Fruit fly (Drosophila melanogaster) whole organism, pupa: ENCODE data around the gene CG32572.

ENCODE experiments used
- CG10348 ChIP-seq: fragments of 200-800 bp; sonication (Bioruptor generic); IDR thresholded peaks from 2 replicates; pipeline ENCODE4 v1.3.6; 2022; ENCODE audit warnings: missing biosample characterization, missing genetic modification characterization
- CG12605 ChIP-seq: fragments of 200-800 bp; sonication (Bioruptor generic); IDR thresholded peaks from 2 replicates; pipeline ENCODE4 v1.3.6; 2022; ENCODE audit warnings: missing biosample characterization, missing genetic modification characterization
- CG13204 ChIP-seq: fragments of 200-800 bp; sonication (Bioruptor generic); optimal IDR thresholded peaks from 2 replicates; lab custom pipeline; 2018; ENCODE audit warnings: missing biosample characterization, mild to moderate bottlenecking, missing genetic modification characterization, moderate library complexity
- CG14655 ChIP-seq: fragments of 200-800 bp; sonication (Bioruptor generic); optimal IDR thresholded peaks from 3 replicates; lab custom pipeline; 2017; ENCODE audit warnings: mild to moderate bottlenecking, missing biosample characterization, missing genetic modification reagents, missing genetic modification characterization
- CG15710 ChIP-seq: fragments of 200-800 bp; sonication (Bioruptor generic); optimal IDR thresholded peaks from 2 replicates; lab custom pipeline; 2018; ENCODE audit warnings: missing biosample characterization, mild to moderate bottlenecking, missing genetic modification characterization, moderate library complexity
- CG17806 ChIP-seq: fragments of 200-800 bp; sonication (Bioruptor generic); optimal IDR thresholded peaks from 2 replicates; lab custom pipeline; 2018; ENCODE audit warnings: missing biosample characterization, mild to moderate bottlenecking, missing genetic modification characterization, moderate library complexity
- CG32121 ChIP-seq: fragments of 200-800 bp; sonication (Bioruptor generic); IDR thresholded peaks from 2 replicates; pipeline ENCODE4 v1.3.6; 2022; ENCODE audit warnings: missing biosample characterization, missing genetic modification characterization
- CG34367 ChIP-seq: fragments of 200-800 bp; sonication (Bioruptor generic); optimal IDR thresholded peaks from 2 replicates; lab custom pipeline; 2018; ENCODE audit warnings: missing biosample characterization, mild to moderate bottlenecking, missing genetic modification characterization
- CG4496 ChIP-seq: fragments of 200-800 bp; sonication (Bioruptor generic); IDR thresholded peaks from 3 replicates; pipeline ENCODE4 v1.3.6; 2022; ENCODE audit warnings: missing biosample characterization, missing genetic modification characterization
- CG8159 ChIP-seq: fragments of 200-800 bp; sonication (Bioruptor generic); optimal IDR thresholded peaks from 3 replicates; lab custom pipeline; 2018; ENCODE audit warnings: missing biosample characterization, mild to moderate bottlenecking, missing genetic modification characterization, moderate library complexity
- CG8301 ChIP-seq: fragments of 200-800 bp; sonication (Bioruptor generic); optimal IDR thresholded peaks from 2 replicates; lab custom pipeline; 2018; ENCODE audit warnings: missing biosample characterization, mild to moderate bottlenecking, missing genetic modification characterization
- CG9948 ChIP-seq: fragments of 200-800 bp; sonication (Bioruptor generic); optimal IDR thresholded peaks from 2 replicates; lab custom pipeline; 2018; ENCODE audit warnings: missing biosample characterization, mild to moderate bottlenecking, missing genetic modification characterization, moderate library complexity
- D1 ChIP-seq: fragments of 200-800 bp; sonication (Bioruptor generic); optimal IDR thresholded peaks from 2 replicates; lab custom pipeline; 2018; ENCODE audit warnings: missing biosample characterization, mild to moderate bottlenecking, missing genetic modification characterization, moderate library complexity
- EcR ChIP-seq: fragments of 200-800 bp; sonication (Bioruptor generic); optimal IDR thresholded peaks from 3 replicates; lab custom pipeline; 2019; ENCODE audit warnings: missing biosample characterization, missing genetic modification characterization, mild to moderate bottlenecking, moderate library complexity, missing genetic modification reagents
- Ets98B ChIP-seq: fragments of 200-800 bp; sonication (Bioruptor generic); IDR thresholded peaks from 2 replicates; pipeline ENCODE4 v1.3.6; 2022; ENCODE audit warnings: missing biosample characterization, missing genetic modification characterization
- Pif1A ChIP-seq: fragments of 200-800 bp; sonication (Bioruptor generic); optimal IDR thresholded peaks from 3 replicates; lab custom pipeline; 2016; ENCODE audit warnings: missing biosample characterization, missing genetic modification characterization
- Pif1B ChIP-seq: fragments of 200-800 bp; sonication (Bioruptor generic); optimal IDR thresholded peaks from 3 replicates; lab custom pipeline; 2016; ENCODE audit warnings: missing biosample characterization, missing genetic modification characterization
- Snoo ChIP-seq: fragments of 200-800 bp; sonication (Bioruptor generic); optimal IDR thresholded peaks from 3 replicates; lab custom pipeline; 2017; ENCODE audit warnings: missing biosample characterization, mild to moderate bottlenecking, missing genetic modification characterization, inconsistent platforms
- fd96Ca ChIP-seq: fragments of 200-800 bp; sonication (Bioruptor generic); IDR thresholded peaks from 3 replicates; pipeline ENCODE4 v1.3.6; 2022; ENCODE audit warnings: missing biosample characterization, missing genetic modification characterization
- gl ChIP-seq: fragments of 200-800 bp; sonication (Bioruptor generic); optimal IDR thresholded peaks from 2 replicates; lab custom pipeline; 2018; ENCODE audit warnings: missing biosample characterization, mild to moderate bottlenecking, missing genetic modification characterization
- rn ChIP-seq: fragments of 200-800 bp; sonication (Bioruptor generic); IDR thresholded peaks from 2 replicates; pipeline ENCODE4 v1.3.6; 2022; ENCODE audit warnings: missing biosample characterization, missing genetic modification characterization

The CG32572 gene

DNA sequence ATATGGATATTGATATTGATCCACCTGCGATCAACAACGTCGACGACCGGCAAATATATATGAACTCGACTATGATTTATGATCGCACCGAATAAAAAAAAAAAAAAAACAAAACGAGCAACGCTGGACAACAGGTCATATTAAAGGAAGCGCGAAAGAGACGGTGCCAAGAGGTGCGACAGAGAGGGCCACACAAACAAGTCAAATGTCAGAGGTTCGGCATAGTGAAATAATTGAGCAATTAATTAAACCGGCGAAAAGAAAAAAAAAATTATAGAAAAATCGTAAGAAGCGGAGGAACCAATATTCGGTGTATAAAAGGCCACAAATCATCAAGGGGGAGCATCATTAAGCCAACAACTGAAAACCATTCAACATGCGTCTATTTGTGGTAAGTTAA is 21.6 kb downstream of the CG32572 start, which contains the start of gene Twdlalpha:
Gene Twdlalpha (plus strand): TSS at position 301 of the 400 bp plus-strand sequence.
- TF ChIP-seq CG14655 (GFP tag; lab: Kevin White, UChicago), result no peak

DNA sequence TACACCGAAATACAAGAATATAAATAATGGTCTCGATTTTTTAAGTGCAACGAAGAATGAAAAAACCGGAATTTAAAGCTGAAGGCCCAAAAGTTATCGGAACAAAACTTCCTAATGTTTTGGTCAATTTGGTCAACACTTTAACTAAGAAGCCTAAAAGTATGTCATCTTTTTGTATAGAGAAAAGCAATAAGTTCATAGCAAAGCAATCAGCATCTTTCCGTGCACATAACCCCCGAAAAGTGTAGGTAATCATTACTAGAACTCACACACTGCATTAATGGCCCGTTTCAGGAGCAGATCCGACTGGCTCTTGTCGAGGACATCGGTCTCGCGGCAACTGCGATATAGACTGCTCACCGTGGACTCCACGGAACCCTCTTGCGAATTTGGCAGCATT is 23.4 kb downstream of the CG32572 start:
- no peak for TF ChIP-seq CG12605 (GFP tag; lab: Robert Waterston, UW)
- TF ChIP-seq fd96Ca (GFP tag; lab: Robert Waterston, UW), result no peak
- TF ChIP-seq CG34367 (tag; lab: Kevin White, UChicago), result no peak
- no peak for TF ChIP-seq CG8159 (tag; lab: Kevin White, UChicago)
- no peak for TF ChIP-seq CG15710
- no peak for TF ChIP-seq CG14655 (GFP tag; lab: Kevin White, UChicago)
- no peak for TF ChIP-seq Pif1A (GFP tag; lab: Kevin White, UChicago)
- TF ChIP-seq Snoo, result no peak
- TF ChIP-seq Pif1B (GFP tag; lab: Kevin White, UChicago), result no peak
- TF ChIP-seq D1 (tag; lab: Kevin White, UChicago), result no peak
- TF ChIP-seq CG9948 (tag; lab: Kevin White, UChicago), result no peak
- TF ChIP-seq CG10348 (GFP tag; lab: Robert Waterston, UW), result no peak
- TF ChIP-seq CG4496 (GFP tag; lab: Robert Waterston, UW), result no peak
- no peak for TF ChIP-seq Ets98B (GFP tag; lab: Robert Waterston, UW)
- no peak for TF ChIP-seq gl
- TF ChIP-seq, all 21 proteins: peak for 0

DNA sequence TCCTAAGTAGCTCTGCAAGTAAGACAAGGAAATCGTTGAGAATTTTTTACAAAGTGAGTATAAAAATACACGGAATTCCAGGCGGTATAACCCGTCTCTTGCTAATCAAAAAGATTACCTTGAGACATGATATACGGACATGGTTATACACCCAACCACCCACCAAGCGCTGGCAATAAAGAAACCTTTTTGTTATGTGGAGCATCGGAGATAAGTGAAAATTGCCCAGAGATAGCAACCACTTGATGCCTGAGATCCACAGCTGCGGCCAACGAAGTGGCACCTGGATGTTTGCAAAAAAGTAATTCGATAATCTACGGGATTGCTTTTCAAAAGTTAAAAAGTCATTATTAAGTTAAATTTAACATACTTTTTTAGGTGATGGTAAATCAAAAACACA is 25.0 kb downstream of the CG32572 start:
- no peak for TF ChIP-seq CG34367 (tag; lab: Kevin White, UChicago)
- TF ChIP-seq Snoo, result no peak
- TF ChIP-seq CG4496 (GFP tag; lab: Robert Waterston, UW), result no peak
- TF ChIP-seq Pif1A (GFP tag; lab: Kevin White, UChicago), result no peak
- TF ChIP-seq CG8301 (tag; lab: Kevin White, UChicago), result no peak

DNA sequence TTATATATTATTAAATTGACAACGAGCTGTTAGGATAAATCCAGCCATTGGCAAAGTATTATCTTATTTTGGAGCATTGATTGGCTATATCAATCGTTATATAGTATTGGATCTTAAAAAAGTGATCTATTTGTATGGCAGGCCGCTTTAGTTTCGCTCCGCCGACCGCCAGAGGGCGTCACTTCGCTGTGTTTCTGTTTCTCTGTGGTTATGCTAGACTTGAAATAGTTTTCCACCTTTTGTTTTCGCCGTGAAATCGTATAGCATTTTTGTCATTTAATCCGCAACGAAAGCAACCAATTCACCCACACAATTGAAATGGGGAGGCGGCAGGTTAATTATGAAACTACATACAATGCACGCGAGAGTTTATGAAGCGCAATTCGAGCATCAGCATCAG is 25.8 kb downstream of the CG32572 start:
- no peak for TF ChIP-seq CG15710
- no peak for TF ChIP-seq CG9948 (tag; lab: Kevin White, UChicago)
- no peak for TF ChIP-seq rn (GFP tag; lab: Robert Waterston, UW)
- TF ChIP-seq fd96Ca (GFP tag; lab: Robert Waterston, UW), result no peak
- no peak for TF ChIP-seq CG12605 (GFP tag; lab: Robert Waterston, UW)
- TF ChIP-seq CG17806 (tag; lab: Kevin White, UChicago), result no peak
- TF ChIP-seq Snoo, result no peak
- TF ChIP-seq CG32121 (GFP tag; lab: Robert Waterston, UW), result no peak
- no peak for TF ChIP-seq CG4496 (GFP tag; lab: Robert Waterston, UW)
- no peak for TF ChIP-seq CG14655 (GFP tag; lab: Kevin White, UChicago)
- no peak for TF ChIP-seq CG34367 (tag; lab: Kevin White, UChicago)
- TF ChIP-seq gl, result no peak
- no peak for TF ChIP-seq Pif1A (GFP tag; lab: Kevin White, UChicago)
- TF ChIP-seq CG10348 (GFP tag; lab: Robert Waterston, UW), result no peak
- TF ChIP-seq CG8159 (tag; lab: Kevin White, UChicago), result no peak
- TF ChIP-seq CG8301 (tag; lab: Kevin White, UChicago), result no peak
- no peak for TF ChIP-seq EcR (GFP tag; lab: Kevin White, UChicago)
- TF ChIP-seq Ets98B (GFP tag; lab: Robert Waterston, UW), result no peak
- no peak for TF ChIP-seq Pif1B (GFP tag; lab: Kevin White, UChicago)

DNA sequence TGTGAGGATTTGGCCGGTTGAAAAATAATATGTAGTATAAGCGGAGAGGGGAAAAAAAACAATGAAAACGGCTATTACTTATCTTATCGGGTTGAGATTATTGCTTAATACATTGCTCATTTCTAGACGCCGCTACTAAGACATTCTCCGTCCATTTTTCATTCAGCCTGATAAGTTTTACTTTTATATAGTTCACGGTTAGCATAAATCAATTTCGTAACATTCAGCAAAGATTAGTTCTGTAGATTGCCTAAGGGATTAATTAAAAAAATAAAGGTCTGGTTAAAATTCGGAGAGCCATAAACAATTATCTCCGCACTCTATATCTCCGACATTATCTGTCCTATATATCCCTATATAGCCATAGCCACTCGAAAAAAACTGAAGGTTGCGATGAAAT is 26.5 kb downstream of the CG32572 start:
- TF ChIP-seq EcR (GFP tag; lab: Kevin White, UChicago) (peak; percentile 11), Ets98B (GFP tag; lab: Robert Waterston, UW) (no peak)

DNA sequence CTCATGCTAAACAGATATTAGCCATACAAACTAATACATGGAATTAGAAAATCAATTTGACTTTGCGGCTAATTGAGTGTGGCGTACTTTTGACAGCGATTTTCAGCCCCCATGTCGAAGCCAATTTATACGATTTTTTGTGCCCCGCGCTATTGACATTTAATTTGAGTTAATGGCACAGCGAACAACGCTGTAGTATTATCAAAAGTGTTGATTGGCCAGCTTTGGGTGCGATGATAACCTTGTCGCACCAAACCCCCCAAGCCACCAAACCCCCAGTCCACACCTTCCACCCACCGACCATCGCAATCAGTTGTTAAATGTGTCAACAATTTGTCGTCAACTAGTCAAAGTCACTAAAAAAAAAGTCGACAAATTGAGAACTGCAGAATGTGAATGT is 28.3 kb downstream of the CG32572 start:
- TF ChIP-seq Snoo (no peak), EcR (GFP tag; lab: Kevin White, UChicago) (no peak), CG14655 (GFP tag; lab: Kevin White, UChicago) (no peak), CG13204 (GFP tag; lab: Kevin White, UChicago) (no peak), CG32121 (GFP tag; lab: Robert Waterston, UW) (no peak), CG4496 (GFP tag; lab: Robert Waterston, UW) (no peak), CG10348 (GFP tag; lab: Robert Waterston, UW) (no peak), fd96Ca (GFP tag; lab: Robert Waterston, UW) (no peak), CG34367 (tag; lab: Kevin White, UChicago) (no peak), CG17806 (tag; lab: Kevin White, UChicago) (no peak), Pif1A (GFP tag; lab: Kevin White, UChicago) (no peak), gl (no peak), CG12605 (GFP tag; lab: Robert Waterston, UW) (no peak)
- TF ChIP-seq, all 21 proteins: peak for 0
